Fruit fly (Drosophila melanogaster): ENCODE measurements around the gene Pdp1.

The Pdp1 gene

DNA sequence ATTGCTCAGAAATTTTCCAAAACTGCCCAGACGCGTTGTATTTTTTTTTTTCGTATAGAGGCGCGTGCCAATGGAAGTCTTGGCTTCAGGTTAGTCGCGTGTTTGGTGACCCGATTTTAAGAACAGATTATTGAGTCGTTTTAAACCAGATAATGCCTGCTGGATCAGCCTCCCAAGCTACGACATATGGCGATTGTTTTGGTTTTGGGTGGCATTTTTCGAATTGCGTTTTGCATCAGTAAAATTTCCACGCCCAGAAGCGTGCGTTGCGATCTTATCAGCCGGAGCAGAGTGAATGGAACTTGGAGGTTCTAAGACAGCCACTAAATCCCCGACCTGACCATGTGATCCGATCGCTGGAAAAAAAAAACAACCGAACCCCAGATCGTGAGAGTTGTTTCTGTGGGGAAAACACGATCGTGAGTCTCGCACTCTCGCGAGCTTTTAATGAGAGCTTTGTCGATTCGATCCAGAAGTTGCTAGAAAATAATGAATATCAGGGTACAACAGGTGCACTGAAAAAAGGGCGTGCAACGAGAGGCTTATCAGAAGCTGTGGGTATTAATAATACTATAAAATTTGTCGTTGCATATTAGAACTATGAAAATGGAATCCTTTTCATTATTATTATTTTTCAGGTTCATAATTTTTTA, 1.9 kb downstream of the Pdp1 start (continued):
- TF ChIP-seq Elba2 (GFP tag; optimal IDR thresholded peaks at IDR 0.05): no peak
- TF ChIP-seq bab2 (GFP tag; optimal IDR thresholded peaks at IDR 0.05): no peak
- TF ChIP-seq CG8924 (tag; optimal IDR thresholded peaks at IDR 0.05): no peak
- no peak for TF ChIP-seq Dref (GFP tag; IDR thresholded peaks at IDR 0.05)
- TF ChIP-seq Dip3 (GFP tag; optimal IDR thresholded peaks at IDR 0.05): no peak
- no peak for TF ChIP-seq Myb (GFP tag; optimal IDR thresholded peaks at IDR 0.05)
- no peak for TF ChIP-seq gsb-n (tag; optimal IDR thresholded peaks at IDR 0.05)
- TF ChIP-seq eve (GFP tag; optimal IDR thresholded peaks at IDR 0.05): no peak
- TF ChIP-seq CG12744 (GFP tag; optimal IDR thresholded peaks at IDR 0.05): no peak
- peak in 1 of 2 experiments; percentile 25 for TF ChIP-seq Pdp1 (GFP tag; optimal IDR thresholded peaks at IDR 0.05)
- TF ChIP-seq C15 (GFP tag; IDR thresholded peaks at IDR 0.05): no peak
- no peak for TF ChIP-seq yki (optimal IDR thresholded peaks at IDR 0.05)
- no peak for TF ChIP-seq CG15269 (tag; optimal IDR thresholded peaks at IDR 0.05)
- no peak for TF ChIP-seq wor (GFP tag; IDR thresholded peaks at IDR 0.05)
- TF ChIP-seq MTF-1 (GFP tag; optimal IDR thresholded peaks at IDR 0.05; ENCODE audit: borderline replicate concordance): no peak
- no peak for TF ChIP-seq PHDP (tag; optimal IDR thresholded peaks at IDR 0.05)
- no peak for TF ChIP-seq MBD-R2 (GFP tag; IDR thresholded peaks at IDR 0.05)
- no peak for TF ChIP-seq Blimp-1 (GFP tag; optimal IDR thresholded peaks at IDR 0.05)
- peak; percentile 21 for TF ChIP-seq CG9727 (GFP tag; optimal IDR thresholded peaks at IDR 0.05)
- no peak for TF ChIP-seq stwl (tag; optimal IDR thresholded peaks at IDR 0.05)
- no peak for TF ChIP-seq toy (GFP tag; IDR thresholded peaks at IDR 0.05)
- no peak for TF ChIP-seq Dip2 (GFP tag; IDR thresholded peaks at IDR 0.05)
- no peak for TF ChIP-seq CrebB (tag; optimal IDR thresholded peaks at IDR 0.05)
- no peak for TF ChIP-seq CG17361 (GFP tag; IDR thresholded peaks at IDR 0.05)
- no peak for TF ChIP-seq CG2202 (tag; optimal IDR thresholded peaks at IDR 0.05)
- TF ChIP-seq NFAT (GFP tag; IDR thresholded peaks at IDR 0.05): peak; percentile 22; the same call in 1 of the 2 replicates
- TF ChIP-seq CG1792 (GFP tag; optimal IDR thresholded peaks at IDR 0.05): no peak
- TF ChIP-seq CG7745 (tag; optimal IDR thresholded peaks at IDR 0.05): no peak
- TF ChIP-seq CG1024 (GFP tag; IDR thresholded peaks at IDR 0.05): no peak
- peak; percentile 33 for TF ChIP-seq ftz-f1 (GFP tag; optimal IDR thresholded peaks at IDR 0.05)
- no peak for TF ChIP-seq Lpt (GFP tag; optimal IDR thresholded peaks at IDR 0.05)
- no peak for TF ChIP-seq CG18619 (GFP tag; optimal IDR thresholded peaks at IDR 0.05)
- no peak for TF ChIP-seq Nf-YA (GFP tag; IDR thresholded peaks at IDR 0.05)
- TF ChIP-seq Hr39 (optimal IDR thresholded peaks at IDR 0.05): no peak
- no peak for TF ChIP-seq CG15011 (GFP tag; optimal IDR thresholded peaks at IDR 0.05)
- TF ChIP-seq CG2678 (tag; optimal IDR thresholded peaks at IDR 0.05): no peak
- TF ChIP-seq CG32772 (GFP tag; IDR thresholded peaks at IDR 0.05): no peak
- no peak for TF ChIP-seq cad (GFP tag; optimal IDR thresholded peaks at IDR 0.05)
- 0 out of 2 replicates have a peak, but pooled peaks have one; percentile 15 for TF ChIP-seq Ptx1 (GFP tag; IDR thresholded peaks at IDR 0.05)
- TF ChIP-seq CG7928 (GFP tag; optimal IDR thresholded peaks at IDR 0.05): no peak
- peak; percentile 56 for TF ChIP-seq CG12769 (tag; optimal IDR thresholded peaks at IDR 0.05)
- TF ChIP-seq nerfin-2 (GFP tag; IDR thresholded peaks at IDR 0.05; ENCODE audit: partially characterized antibody): peak; percentile 13; the same call in 1 of the 2 replicates
- no peak for TF ChIP-seq NK7.1 (GFP tag; optimal IDR thresholded peaks at IDR 0.05)
- no peak for TF ChIP-seq CG3847 (GFP tag; IDR thresholded peaks at IDR 0.05)
- no peak for TF ChIP-seq Mes4 (GFP tag; optimal IDR thresholded peaks at IDR 0.05)
- no peak for TF ChIP-seq HHEX (GFP tag; optimal IDR thresholded peaks at IDR 0.05)
- TF ChIP-seq CG9797 (GFP tag; optimal IDR thresholded peaks at IDR 0.05): no peak
- no peak for TF ChIP-seq MESR4 (GFP tag; optimal IDR thresholded peaks at IDR 0.05)
- TF ChIP-seq NfI (GFP tag; optimal IDR thresholded peaks at IDR 0.05): no peak
- TF ChIP-seq CG9817 (tag; optimal IDR thresholded peaks at IDR 0.05): no peak
- TF ChIP-seq CG8290 (GFP tag; optimal IDR thresholded peaks at IDR 0.05): no peak
- peak in 1 of 2 experiments; percentile 34 for TF ChIP-seq CG8290 (tag; optimal IDR thresholded peaks at IDR 0.05)
